Fruit fly (Drosophila melanogaster) whole organism, wandering third instar larva: Measurements from ENCODE around the gene CG42557.

ENCODE experiments used
- CG9705 ChIP-seq: fragments of 200-800 bp; sonication (Bioruptor generic); optimal IDR thresholded peaks from 2 replicates; lab custom pipeline; 2018; ENCODE audit warnings: missing biosample characterization, mild to moderate bottlenecking, missing genetic modification characterization
- Dfd ChIP-seq: fragments of >200 bp; optimal IDR thresholded peaks from 2 replicates; lab custom pipeline; 2017; ENCODE audit warnings: missing biosample characterization, missing genetic modification characterization
- HLH106 ChIP-seq: fragments of 200-800 bp; optimal IDR thresholded peaks from 3 replicates; lab custom pipeline; 2019; ENCODE audit warnings: missing biosample characterization, mild to moderate bottlenecking, missing genetic modification characterization, moderate library complexity
- Rel ChIP-seq, 2 experiments: fragments of 200-800 bp; sonication (Bioruptor generic) in 1 of 2; optimal IDR thresholded peaks; 2 replicates in 1 of 2; 3 replicates in 1 of 2; lab custom pipeline; 2016 to 2019; ENCODE audit warnings: mild to moderate bottlenecking in 2 of 2, missing biosample characterization in 2 of 2, missing genetic modification characterization in 2 of 2, moderate library complexity in 1 of 2
- jim ChIP-seq: fragments of 175-275, 200-325 bp; sonication (Bioruptor generic); optimal IDR thresholded peaks from 2 replicates; lab custom pipeline; 2016; ENCODE audit warnings: missing biosample characterization, mild to moderate bottlenecking, missing genetic modification characterization
- lola ChIP-seq: fragments of >200 bp; optimal IDR thresholded peaks from 2 replicates; lab custom pipeline; 2017; ENCODE audit warnings: missing biosample characterization, missing genetic modification characterization
- pan ChIP-seq: fragments of >200 bp; optimal IDR thresholded peaks from 2 replicates; lab custom pipeline; 2017
- psq ChIP-seq: fragments of 200-800 bp; sonication (Bioruptor generic); optimal IDR thresholded peaks from 3 replicates; lab custom pipeline; 2017; ENCODE audit warnings: missing biosample characterization, mild to moderate bottlenecking, missing genetic modification characterization, moderate library complexity
- tai ChIP-seq: sonication (Bioruptor generic); optimal IDR thresholded peaks from 2 replicates; lab custom pipeline; 2016; ENCODE audit warnings: missing biosample characterization, missing genetic modification characterization
- woc ChIP-seq: sonication (Bioruptor generic); optimal IDR thresholded peaks from 2 replicates; lab custom pipeline; 2016; ENCODE audit warnings: missing biosample characterization, mild to moderate bottlenecking, missing genetic modification characterization

dm6 chr3R:29930286-29930685 lies 2.8 kb upstream of the CG42557 start, which contains the start of gene alpha-Man-Ic:
- TF ChIP-seq HLH106 (tag; lab: Kevin White, UChicago) (no peak), psq (no peak), pan (no peak), tai (GFP tag; lab: Kevin White, UChicago) (no peak), jim (GFP tag; lab: Kevin White, UChicago) (no peak), CG9705 (GFP tag; lab: Kevin White, UChicago) (no peak), Dfd (GFP tag; lab: Kevin White, UChicago) (no peak), Rel (GFP tag; optimal IDR thresholded peaks at IDR 0.05; lab: Kevin White, UChicago) (no peak), Rel (tag; optimal IDR thresholded peaks at IDR 0.05; lab: Kevin White, UChicago) (no peak), lola (no peak), woc (GFP tag; lab: Kevin White, UChicago) (no peak)
